Worm (Caenorhabditis elegans) whole organism, late embryonic: ENCODE measurements around the gene ipla-1.

Experiments used
- C08G9.2 ChIP-seq: sonication (generic microtip); optimal IDR thresholded peaks from 2 replicates; lab custom pipeline; 2016; ENCODE audit warnings: mild to moderate bottlenecking, missing genetic modification characterization, moderate library complexity, missing compliant biosample characterization
- C38D4.7 ChIP-seq: fragments of 200-800 bp; sonication (Bioruptor generic); optimal IDR thresholded peaks from 2 replicates; lab custom pipeline; 2018; ENCODE audit warnings: mild to moderate bottlenecking, missing genetic modification characterization, moderate library complexity, missing compliant biosample characterization
- F13H6.1 ChIP-seq: sonication (generic microtip); optimal IDR thresholded peaks from 2 replicates; lab custom pipeline; 2016; ENCODE audit warnings: missing genetic modification characterization, missing compliant biosample characterization
- K09A11.1 ChIP-seq: sonication (generic microtip); optimal IDR thresholded peaks from 2 replicates; lab custom pipeline; 2017; ENCODE audit warnings: antibody characterized with exemption, mild to moderate bottlenecking, missing genetic modification characterization, missing compliant biosample characterization; ENCODE audit not compliant: insufficient read depth
- ahr-1 ChIP-seq: sonication (generic microtip); optimal IDR thresholded peaks from 2 replicates; lab custom pipeline; 2016; ENCODE audit warnings: missing genetic modification characterization, missing compliant biosample characterization
- ama-1 ChIP-seq: fragments of 150-350 bp; optimal IDR thresholded peaks from 2 replicates; lab custom pipeline; 2014
- ceh-14 ChIP-seq: sonication (generic microtip); optimal IDR thresholded peaks from 2 replicates; lab custom pipeline; 2016; ENCODE audit warnings: missing genotype, missing genetic modification characterization, missing compliant biosample characterization
- ceh-2 ChIP-seq: sonication (generic microtip); optimal IDR thresholded peaks from 2 replicates; lab custom pipeline; 2016; ENCODE audit warnings: missing genotype, missing genetic modification characterization, missing compliant biosample characterization
- ceh-34 ChIP-seq: sonication (generic microtip); optimal IDR thresholded peaks from 2 replicates; lab custom pipeline; 2016; ENCODE audit warnings: mild to moderate bottlenecking, missing genetic modification characterization, missing compliant biosample characterization
- ceh-45 ChIP-seq: fragments of 200-800 bp; sonication (Bioruptor generic); IDR thresholded peaks from 2 replicates; pipeline ENCODE4 v1.3.6; 2022; ENCODE audit warnings: missing genetic modification reagents, missing genetic modification characterization, missing compliant biosample characterization
- ceh-6 ChIP-seq: fragments of 200-800 bp; sonication (Bioruptor generic); optimal IDR thresholded peaks from 2 replicates; lab custom pipeline; 2018; ENCODE audit warnings: mild to moderate bottlenecking, missing genetic modification characterization, missing compliant biosample characterization
- ceh-9 ChIP-seq: sonication (generic microtip); optimal IDR thresholded peaks from 2 replicates; lab custom pipeline; 2016; ENCODE audit warnings: mild to moderate bottlenecking, missing genetic modification characterization, inconsistent platforms, missing compliant biosample characterization
- dve-1 ChIP-seq: sonication (generic microtip); optimal IDR thresholded peaks from 2 replicates; lab custom pipeline; 2017; ENCODE audit warnings: antibody characterized with exemption, mild to moderate bottlenecking, missing genetic modification characterization, missing compliant biosample characterization
- elt-2 ChIP-seq: sonication (generic microtip); optimal IDR thresholded peaks from 2 replicates; lab custom pipeline; 2016; ENCODE audit warnings: missing genetic modification reagents, missing genetic modification characterization, missing compliant biosample characterization
- ets-4 ChIP-seq: sonication (generic microtip); optimal IDR thresholded peaks from 2 replicates; lab custom pipeline; 2016; ENCODE audit warnings: missing genetic modification characterization, missing compliant biosample characterization
- eyg-1 ChIP-seq: sonication (generic microtip); optimal IDR thresholded peaks from 2 replicates; lab custom pipeline; 2016; ENCODE audit warnings: missing genotype, missing genetic modification characterization, missing compliant biosample characterization
- fkh-10 ChIP-seq: fragments of 150-350 bp; optimal IDR thresholded peaks from 2 replicates; lab custom pipeline; 2014; ENCODE audit warnings: missing biosample characterization, missing genetic modification reagents, missing genetic modification characterization
- fkh-6 ChIP-seq: sonication (generic microtip); optimal IDR thresholded peaks from 2 replicates; lab custom pipeline; 2016; ENCODE audit warnings: missing genetic modification characterization, missing compliant biosample characterization
- hlh-13 ChIP-seq: fragments of 200-800 bp; sonication (Bioruptor generic); optimal IDR thresholded peaks from 2 replicates; lab custom pipeline; 2018; ENCODE audit warnings: mild to moderate bottlenecking, missing genetic modification characterization, missing compliant biosample characterization
- hlh-6 ChIP-seq: sonication (generic microtip); optimal IDR thresholded peaks from 2 replicates; lab custom pipeline; 2016; ENCODE audit warnings: missing genotype, missing genetic modification characterization, missing compliant biosample characterization
- hlh-8 ChIP-seq: sonication (generic microtip); optimal IDR thresholded peaks from 2 replicates; lab custom pipeline; 2016; ENCODE audit warnings: missing genotype, missing genetic modification characterization, missing compliant biosample characterization
- lim-6 ChIP-seq: sonication (generic microtip); optimal IDR thresholded peaks from 2 replicates; lab custom pipeline; 2016; ENCODE audit warnings: missing genetic modification characterization, missing compliant biosample characterization
- lin-11 ChIP-seq: fragments of 200-800 bp; sonication (Bioruptor generic); optimal IDR thresholded peaks from 2 replicates; lab custom pipeline; 2018; ENCODE audit warnings: mild to moderate bottlenecking, missing genetic modification characterization, missing compliant biosample characterization
- madf-2 ChIP-seq: sonication (generic microtip); optimal IDR thresholded peaks from 2 replicates; lab custom pipeline; 2017; ENCODE audit warnings: missing genetic modification characterization, missing compliant biosample characterization
- nfya-1 ChIP-seq: sonication (generic microtip); optimal IDR thresholded peaks from 2 replicates; lab custom pipeline; 2017; ENCODE audit warnings: missing genetic modification characterization, mild to moderate bottlenecking, missing compliant biosample characterization, antibody characterized with exemption, moderate library complexity
- nhr-232 ChIP-seq: sonication (generic microtip); optimal IDR thresholded peaks from 2 replicates; lab custom pipeline; 2016; ENCODE audit warnings: missing genetic modification characterization, missing compliant biosample characterization
- npax-4 ChIP-seq: sonication (generic microtip); optimal IDR thresholded peaks from 2 replicates; lab custom pipeline; 2016; ENCODE audit warnings: missing genetic modification characterization, missing compliant biosample characterization
- odd-2 ChIP-seq: sonication (generic microtip); optimal IDR thresholded peaks from 2 replicates; lab custom pipeline; 2017; ENCODE audit warnings: antibody characterized with exemption, mild to moderate bottlenecking, missing genetic modification characterization, missing compliant biosample characterization
- pax-1 ChIP-seq: fragments of 150-350 bp; optimal IDR thresholded peaks from 2 replicates; lab custom pipeline; 2014; ENCODE audit warnings: missing biosample characterization, missing genetic modification characterization
- pha-2 ChIP-seq: sonication (generic microtip); optimal IDR thresholded peaks from 2 replicates; lab custom pipeline; 2017; ENCODE audit warnings: mild to moderate bottlenecking, missing genetic modification characterization, missing compliant biosample characterization
- pha-4 ChIP-seq: fragments of 150-350 bp; optimal IDR thresholded peaks from 2 replicates; lab custom pipeline; 2018; ENCODE audit warnings: missing biosample characterization, missing genetic modification reagents, missing genetic modification characterization
- pqm-1 ChIP-seq: sonication (generic microtip); optimal IDR thresholded peaks from 2 replicates; lab custom pipeline; 2016; ENCODE audit warnings: missing genetic modification characterization, missing compliant biosample characterization
- pros-1 ChIP-seq: fragments of 150-350 bp; optimal IDR thresholded peaks from 2 replicates; lab custom pipeline; 2014; ENCODE audit warnings: missing biosample characterization, missing genetic modification reagents, missing genetic modification characterization
- ref-2 ChIP-seq: sonication (generic microtip); optimal IDR thresholded peaks from 2 replicates; lab custom pipeline; 2016; ENCODE audit warnings: missing genetic modification characterization, missing compliant biosample characterization
- rnt-1 ChIP-seq: sonication (generic microtip); optimal IDR thresholded peaks from 2 replicates; lab custom pipeline; 2016; ENCODE audit warnings: missing genetic modification characterization, missing compliant biosample characterization
- sox-2 ChIP-seq: fragments of 200-800 bp; sonication (Bioruptor generic); IDR thresholded peaks from 2 replicates; pipeline ENCODE4 v1.3.6; 2022; ENCODE audit warnings: missing genetic modification reagents, missing genetic modification characterization, missing compliant biosample characterization
- sox-4 ChIP-seq: sonication (generic microtip); optimal IDR thresholded peaks from 2 replicates; lab custom pipeline; 2017; ENCODE audit warnings: mild to moderate bottlenecking, missing genetic modification characterization, inconsistent platforms, missing compliant biosample characterization
- syd-9 ChIP-seq: sonication (generic microtip); optimal IDR thresholded peaks from 2 replicates; lab custom pipeline; 2016; ENCODE audit warnings: mild to moderate bottlenecking, missing genetic modification characterization, moderate library complexity, missing compliant biosample characterization
- tbx-2 ChIP-seq: sonication (generic microtip); optimal IDR thresholded peaks from 2 replicates; lab custom pipeline; 2016; ENCODE audit warnings: missing genetic modification characterization, missing compliant biosample characterization
- ttx-3 ChIP-seq: sonication (generic microtip); optimal IDR thresholded peaks from 2 replicates; lab custom pipeline; 2016; ENCODE audit warnings: missing genetic modification reagents, missing genetic modification characterization, missing compliant biosample characterization
- unc-42 ChIP-seq: sonication (generic microtip); optimal IDR thresholded peaks from 2 replicates; lab custom pipeline; 2016; ENCODE audit warnings: missing genotype, missing genetic modification characterization, missing compliant biosample characterization
- unc-55 ChIP-seq: sonication (generic microtip); optimal IDR thresholded peaks from 2 replicates; lab custom pipeline; 2017; ENCODE audit warnings: missing biosample characterization, missing genetic modification reagents, missing genetic modification characterization
- zip-5 ChIP-seq: sonication (generic microtip); optimal IDR thresholded peaks from 2 replicates; lab custom pipeline; 2016; ENCODE audit warnings: missing genetic modification characterization, missing compliant biosample characterization
- ztf-16 ChIP-seq: sonication (generic microtip); optimal IDR thresholded peaks from 2 replicates; lab custom pipeline; 2017; ENCODE audit warnings: missing genetic modification characterization, missing compliant biosample characterization

Gene ipla-1

DNA sequence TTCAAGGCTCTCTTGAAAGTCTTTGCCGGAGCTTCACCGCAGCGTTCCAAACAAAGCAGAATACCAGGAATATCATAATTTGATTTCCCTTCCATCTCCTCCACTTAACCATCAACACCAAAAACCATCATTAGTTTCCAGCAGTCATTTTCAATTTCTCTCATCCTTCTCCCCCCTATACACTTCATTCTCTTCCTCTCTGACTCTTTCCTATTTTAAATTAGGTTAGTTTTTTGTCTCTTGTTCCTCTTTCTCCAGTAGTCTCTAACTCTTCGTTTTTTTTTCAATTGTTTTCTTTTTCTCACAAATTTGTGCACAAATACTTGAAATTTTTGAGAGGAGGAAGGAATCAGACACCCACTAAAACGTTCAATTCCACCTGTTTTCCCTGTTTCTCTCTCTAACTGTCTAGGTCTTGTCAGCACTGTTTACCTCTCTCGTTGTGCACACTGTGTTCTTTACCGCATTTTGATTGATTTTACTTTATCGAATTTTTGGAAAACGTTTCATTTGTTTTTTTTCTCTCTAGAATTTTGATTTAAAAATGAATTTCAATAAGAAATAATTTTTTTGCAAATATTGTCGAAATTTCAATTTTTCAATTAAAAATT, 5.6 kb upstream of the ipla-1 start:
- no peak for TF ChIP-seq ceh-14 (tag; lab: Kevin White, UChicago)
- no peak for TF ChIP-seq ama-1
- TF ChIP-seq rnt-1 (tag; lab: Kevin White, UChicago) = no peak
- TF ChIP-seq C38D4.7 = no peak
- TF ChIP-seq pax-1 (tag; lab: Kevin White, UChicago) = no peak
- TF ChIP-seq npax-4 (tag; lab: Kevin White, UChicago) = no peak
- TF ChIP-seq hlh-8 = no peak
- TF ChIP-seq unc-55 (GFP tag; lab: Kevin White, UChicago) = no peak
- TF ChIP-seq unc-42 = peak; percentile 69

ce11 chrII:4604680-4605079, 3.5 kb upstream of the ipla-1 start:
- TF ChIP-seq fkh-10 (GFP tag; lab: Kevin White, UChicago) = no peak
- no peak for TF ChIP-seq unc-42
- TF ChIP-seq odd-2 (tag; lab: Kevin White, UChicago) = no peak
- TF ChIP-seq ref-2 (tag; lab: Kevin White, UChicago) = no peak
- no peak for TF ChIP-seq ztf-16 (tag; lab: Kevin White, UChicago)
- TF ChIP-seq lin-11 (tag; lab: Kevin White, UChicago) = no peak
- TF ChIP-seq hlh-13 = no peak
- TF ChIP-seq, all 69 proteins: peak for 0

DNA sequence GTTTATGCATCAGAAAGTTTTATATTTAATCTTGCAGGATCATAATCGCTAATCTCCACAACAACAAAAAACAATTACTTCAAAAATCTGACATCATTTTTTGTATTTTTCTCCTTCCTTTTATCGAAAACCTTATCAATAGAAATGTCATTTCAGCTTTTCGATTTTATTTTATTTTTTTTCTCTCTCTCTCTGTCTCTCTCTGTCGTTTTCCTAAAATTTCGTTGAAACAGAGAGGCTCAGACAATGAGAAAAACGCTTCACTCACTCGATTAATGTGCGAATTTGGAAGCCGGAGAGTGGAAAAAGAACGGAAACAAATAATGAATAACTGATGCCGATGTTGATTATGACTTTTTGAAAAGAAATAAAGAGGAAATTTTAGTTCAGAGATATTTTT, 3.0 kb upstream of the ipla-1 start:
- TF ChIP-seq elt-2 (tag; lab: Kevin White, UChicago) = peak; percentile 6
- TF ChIP-seq sox-4 (tag; lab: Kevin White, UChicago) = no peak

- TF ChIP-seq ceh-34 (tag; lab: Kevin White, UChicago) (peak; percentile 16), npax-4 (tag; lab: Kevin White, UChicago) (no peak), zip-5 (tag; lab: Kevin White, UChicago) (peak; percentile 79), dve-1 (no peak), hlh-13 (no peak), syd-9 (no peak), pros-1 (tag; lab: Kevin White, UChicago) (no peak), C38D4.7 (no peak), lin-11 (tag; lab: Kevin White, UChicago) (no peak), sox-2 (GFP tag; lab: Robert Waterston, UW) (no peak), ceh-6 (no peak), pqm-1 (peak; percentile 37), lim-6 (peak; percentile 5), F13H6.1 (tag; lab: Kevin White, UChicago) (peak; percentile 5), ceh-2 (tag; lab: Kevin White, UChicago) (peak; percentile 89), eyg-1 (no peak), unc-42 (no peak), pha-4 (tag; lab: Kevin White, UChicago) (no peak), ets-4 (tag; lab: Kevin White, UChicago) (peak; percentile 88), ceh-14 (tag; lab: Kevin White, UChicago) (peak; percentile 49), ztf-16 (tag; lab: Kevin White, UChicago) (no peak), pax-1 (tag; lab: Kevin White, UChicago) (no peak), fkh-6 (tag; lab: Kevin White, UChicago) (peak; percentile 22), fkh-10 (GFP tag; lab: Kevin White, UChicago) (no peak), ttx-3 (tag; lab: Kevin White, UChicago) (peak; percentile 10), ref-2 (tag; lab: Kevin White, UChicago) (peak; percentile 83), nhr-232 (tag; lab: Kevin White, UChicago) (no peak), K09A11.1 (no peak), hlh-6 (tag; lab: Kevin White, UChicago) (no peak), ama-1 (no peak), ahr-1 (tag; lab: Kevin White, UChicago) (peak; percentile 26), pha-2 (no peak), ceh-45 (GFP tag; lab: Robert Waterston, UW) (no peak), nfya-1 (tag; lab: Kevin White, UChicago) (peak; percentile 1), madf-2 (no peak), hlh-8 (peak; percentile 85), C08G9.2 (tag; lab: Kevin White, UChicago) (peak; percentile 92), ceh-9 (tag; lab: Kevin White, UChicago) (no peak), tbx-2 (tag; lab: Kevin White, UChicago) (peak; percentile 87), unc-55 (GFP tag; lab: Kevin White, UChicago) (no peak), rnt-1 (tag; lab: Kevin White, UChicago) (peak; percentile 55)
These were observed 1.9 kb upstream of the ipla-1 start, which contains the start of gene F35D11.4 for ce11 chrII:4603035-4603434. TSS of gene F35D11.4 (plus strand) at chrII:4603427.
